In the genomic region with DNA sequence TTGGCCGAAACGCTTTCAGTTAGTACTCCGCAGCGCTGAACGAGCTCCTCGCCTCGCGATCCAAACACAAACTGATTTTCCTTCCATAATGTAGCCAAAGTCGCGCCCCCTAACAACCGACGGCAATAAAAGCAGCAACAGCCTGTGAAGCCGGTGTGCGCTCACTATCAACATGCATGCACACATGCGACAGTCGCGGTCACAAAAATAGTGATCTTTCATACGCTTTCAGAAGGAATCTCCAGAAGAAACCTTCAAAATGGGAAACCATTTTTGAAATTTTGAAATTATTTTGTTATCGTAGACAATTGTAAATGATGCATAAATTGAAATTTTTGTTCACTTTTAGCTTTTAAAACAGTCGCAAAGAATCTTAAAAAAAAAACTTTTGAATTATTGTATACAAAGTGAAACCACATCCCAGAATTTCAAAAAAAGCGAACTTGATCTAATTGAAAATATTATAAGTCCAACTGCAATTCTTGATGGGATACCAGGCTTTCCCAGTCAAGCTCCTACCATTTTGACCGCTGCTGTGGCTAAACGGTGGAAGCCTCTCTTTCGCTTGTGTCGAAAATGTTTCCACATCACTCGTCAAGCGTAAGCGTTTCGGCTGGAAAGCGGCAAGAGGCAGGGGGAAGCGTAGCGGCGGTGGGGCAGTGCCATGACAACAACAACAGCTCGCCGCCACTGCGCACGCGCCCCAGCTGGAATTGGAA, we compare ENCODE assay signal across 1 fruit fly cellular context.
TF ChIP-seq lines count a peak whose summit lies in the region.

Gene Cad96Cb (minus strand): TSS at position 51 of the 719 bp plus-strand sequence.

TF ChIP-seq in whole organism, embryonic, 481 proteins besides CTCF, POLR2A, EP300 and RAD21 (continued from another document and continues in another):
- no peak for TF ChIP-seq z (GFP tag; IDR thresholded peaks at IDR 0.05; lab: Robert Waterston, UW)
- peak; percentile 30 for TF ChIP-seq sima (GFP tag; optimal IDR thresholded peaks at IDR 0.05; lab: Kevin White, UChicago)
- peak; percentile 44; the same call in 1 of the 3 replicates for TF ChIP-seq zfh1 (GFP tag; IDR thresholded peaks at IDR 0.05; lab: Robert Waterston, UW)
- peak; percentile 92 for TF ChIP-seq CG11504 (tag; optimal IDR thresholded peaks at IDR 0.05; lab: Kevin White, UChicago)
- TF ChIP-seq Ssrp (tag; optimal IDR thresholded peaks at IDR 0.05; lab: Kevin White, UChicago): peak; percentile 90
- 0 out of 3 replicates have a peak, but pooled peaks have one; percentile 35 for TF ChIP-seq gce (GFP tag; IDR thresholded peaks at IDR 0.05; lab: Robert Waterston, UW)
- TF ChIP-seq fu2 (GFP tag; optimal IDR thresholded peaks at IDR 0.05; lab: Kevin White, UChicago): peak; percentile 29
- no peak for TF ChIP-seq HLH4C (GFP tag; IDR thresholded peaks at IDR 0.05; lab: Robert Waterston, UW; ENCODE audit: partially characterized antibody)
- TF ChIP-seq CG9817 (tag; optimal IDR thresholded peaks at IDR 0.05; lab: Kevin White, UChicago): peak; percentile 43
- TF ChIP-seq CG12219 (GFP tag; optimal IDR thresholded peaks at IDR 0.05; lab: Kevin White, UChicago): peak; percentile 69
- TF ChIP-seq ase (GFP tag; IDR thresholded peaks at IDR 0.05; lab: Robert Waterston, UW): peak; percentile 35; the same call in 1 of the 3 replicates
- peak; percentile 78 for TF ChIP-seq twi (tag; optimal IDR thresholded peaks at IDR 0.05; lab: Kevin White, UChicago)
- TF ChIP-seq CG33213 (GFP tag; optimal IDR thresholded peaks at IDR 0.05; lab: Kevin White, UChicago): peak; percentile 49
- no peak for TF ChIP-seq knrl (GFP tag; IDR thresholded peaks at IDR 0.05; lab: Robert Waterston, UW; ENCODE audit: partially characterized antibody)
- no peak; the same call in 1 of the 2 replicates for TF ChIP-seq gt (GFP tag; IDR thresholded peaks at IDR 0.05; lab: Robert Waterston, UW)
- peak; percentile 82 for TF ChIP-seq slp2 (GFP tag; optimal IDR thresholded peaks at IDR 0.05; lab: Kevin White, UChicago)
- TF ChIP-seq CG4282 (GFP tag; optimal IDR thresholded peaks at IDR 0.05; lab: Kevin White, UChicago): peak; percentile 28
- TF ChIP-seq HmgD (GFP tag; optimal IDR thresholded peaks at IDR 0.05; lab: Kevin White, UChicago): peak; percentile 28
- TF ChIP-seq hkb (optimal IDR thresholded peaks at IDR 0.05; lab: Kevin White, UChicago): no peak
- peak; percentile 79 for TF ChIP-seq hkb (GFP tag; IDR thresholded peaks at IDR 0.05; lab: Robert Waterston, UW)
- TF ChIP-seq CG2199 (GFP tag; IDR thresholded peaks at IDR 0.05; lab: Robert Waterston, UW): no peak
- peak; percentile 50 for TF ChIP-seq E2f2 (GFP tag; IDR thresholded peaks at IDR 0.05; lab: Robert Waterston, UW)
- TF ChIP-seq CG2120 (GFP tag; optimal IDR thresholded peaks at IDR 0.05; lab: Kevin White, UChicago): no peak
- 0 out of 2 replicates have a peak, but pooled peaks have one; percentile 10 for TF ChIP-seq chm (GFP tag; IDR thresholded peaks at IDR 0.05; lab: Robert Waterston, UW)
- peak; percentile 38; the same call in 1 of the 2 replicates for TF ChIP-seq ranshi (GFP tag; IDR thresholded peaks at IDR 0.05; lab: Robert Waterston, UW)
- TF ChIP-seq Dek (tag; optimal IDR thresholded peaks at IDR 0.05; lab: Kevin White, UChicago): peak; percentile 46
- TF ChIP-seq Bgb (GFP tag; IDR thresholded peaks at IDR 0.05; lab: Robert Waterston, UW; ENCODE audit: partially characterized antibody): no peak
- TF ChIP-seq Abd-B (GFP tag; optimal IDR thresholded peaks at IDR 0.05; lab: Kevin White, UChicago): peak; percentile 77
- no peak for TF ChIP-seq MTF-1 (GFP tag; optimal IDR thresholded peaks at IDR 0.05; lab: Kevin White, UChicago; ENCODE audit: borderline replicate concordance)
- no peak for TF ChIP-seq Fer1 (GFP tag; optimal IDR thresholded peaks at IDR 0.05; lab: Kevin White, UChicago)
- TF ChIP-seq Spps (tag; optimal IDR thresholded peaks at IDR 0.05; lab: Kevin White, UChicago): peak; percentile 78
- peak; percentile 66 to 80 for TF ChIP-seq dpn (GFP tag; optimal IDR thresholded peaks at IDR 0.05; lab: Kevin White, UChicago)
- TF ChIP-seq CG15514 (GFP tag; optimal IDR thresholded peaks at IDR 0.05; lab: Kevin White, UChicago): peak; percentile 7
- peak; percentile 71 for TF ChIP-seq Side (GFP tag; optimal IDR thresholded peaks at IDR 0.05; lab: Kevin White, UChicago)
- no peak for TF ChIP-seq CG14860 (GFP tag; IDR thresholded peaks at IDR 0.05; lab: Robert Waterston, UW; ENCODE audit: partially characterized antibody)
- peak; percentile 58 for TF ChIP-seq Bdp1 (GFP tag; optimal IDR thresholded peaks at IDR 0.05; lab: Kevin White, UChicago)
- no peak for TF ChIP-seq bbx (GFP tag; IDR thresholded peaks at IDR 0.05; lab: Robert Waterston, UW; ENCODE audit: partially characterized antibody)
- TF ChIP-seq CG10209 (GFP tag; optimal IDR thresholded peaks at IDR 0.05; lab: Kevin White, UChicago): peak; percentile 85
- TF ChIP-seq CG13775 (GFP tag; optimal IDR thresholded peaks at IDR 0.05; lab: Kevin White, UChicago): peak; percentile 84
- peak; percentile 94 for TF ChIP-seq CG4360 (GFP tag; IDR thresholded peaks at IDR 0.05; lab: Robert Waterston, UW)
- TF ChIP-seq NFAT (GFP tag; IDR thresholded peaks at IDR 0.05; lab: Robert Waterston, UW): no peak
- TF ChIP-seq CG11696 (GFP tag; IDR thresholded peaks at IDR 0.05; lab: Robert Waterston, UW): peak; percentile 87
- no peak for TF ChIP-seq p53 (GFP tag; optimal IDR thresholded peaks at IDR 0.05; lab: Kevin White, UChicago)
- TF ChIP-seq pita (GFP tag; optimal IDR thresholded peaks at IDR 0.05; lab: Kevin White, UChicago): no peak
- no peak for TF ChIP-seq CG31224 (GFP tag; IDR thresholded peaks at IDR 0.05; lab: Robert Waterston, UW)
- TF ChIP-seq CG3847 (GFP tag; IDR thresholded peaks at IDR 0.05; lab: Robert Waterston, UW): peak; percentile 41; the same call in 1 of the 2 replicates
- TF ChIP-seq CG10565 (GFP tag; optimal IDR thresholded peaks at IDR 0.05; lab: Kevin White, UChicago): peak; percentile 28
- peak; percentile 6 for TF ChIP-seq trh (GFP tag; optimal IDR thresholded peaks at IDR 0.05; lab: Kevin White, UChicago)
- peak; percentile 77 for TF ChIP-seq CG32767 (GFP tag; IDR thresholded peaks at IDR 0.05; lab: Robert Waterston, UW)
- TF ChIP-seq CG4707 (GFP tag; optimal IDR thresholded peaks at IDR 0.05; lab: Kevin White, UChicago): peak; percentile 48
- TF ChIP-seq CG9797 (GFP tag; optimal IDR thresholded peaks at IDR 0.05; lab: Kevin White, UChicago): no peak
- TF ChIP-seq rib (GFP tag; IDR thresholded peaks at IDR 0.05; lab: Robert Waterston, UW): no peak
- peak; percentile 63 for TF ChIP-seq vvl (GFP tag; IDR thresholded peaks at IDR 0.05; lab: Robert Waterston, UW)
- peak; percentile 48; the same call in 1 of the 2 replicates for TF ChIP-seq E2f1 (GFP tag; IDR thresholded peaks at IDR 0.05; lab: Robert Waterston, UW)
- TF ChIP-seq CG10431 (GFP tag; optimal IDR thresholded peaks at IDR 0.05; lab: Kevin White, UChicago): peak; percentile 76
- TF ChIP-seq CG6813 (GFP tag; optimal IDR thresholded peaks at IDR 0.05; lab: Kevin White, UChicago): peak; percentile 80
- no peak for TF ChIP-seq mld (GFP tag; IDR thresholded peaks at IDR 0.05; lab: Robert Waterston, UW; ENCODE audit: partially characterized antibody)
- no peak for TF ChIP-seq stwl (tag; optimal IDR thresholded peaks at IDR 0.05; lab: Kevin White, UChicago)
- peak; percentile 78 for TF ChIP-seq Bteb2 (GFP tag; optimal IDR thresholded peaks at IDR 0.05; lab: Kevin White, UChicago)
- TF ChIP-seq CG10366 (GFP tag; IDR thresholded peaks at IDR 0.05; lab: Robert Waterston, UW): peak; percentile 30; the same call in 1 of the 2 replicates
- TF ChIP-seq zen (tag; optimal IDR thresholded peaks at IDR 0.05; lab: Kevin White, UChicago): peak; percentile 57
- no peak for TF ChIP-seq CG15479 (GFP tag; optimal IDR thresholded peaks at IDR 0.05; lab: Kevin White, UChicago)
- TF ChIP-seq sr (GFP tag; IDR thresholded peaks at IDR 0.05; lab: Robert Waterston, UW): no peak
- TF ChIP-seq cg (GFP tag; optimal IDR thresholded peaks at IDR 0.05; lab: Kevin White, UChicago): no peak
- TF ChIP-seq zfh2 (GFP tag; optimal IDR thresholded peaks at IDR 0.05; lab: Kevin White, UChicago): peak; percentile 0
- TF ChIP-seq CG3065 (GFP tag; optimal IDR thresholded peaks at IDR 0.05; lab: Kevin White, UChicago): peak; percentile 65
- TF ChIP-seq H2.0 (GFP tag; IDR thresholded peaks at IDR 0.05; lab: Robert Waterston, UW): peak; percentile 38; the same call in 1 of the 2 replicates
- no peak for TF ChIP-seq CG8765 (GFP tag; IDR thresholded peaks at IDR 0.05; lab: Robert Waterston, UW)
- peak; percentile 53 for TF ChIP-seq Jarid2 (GFP tag; optimal IDR thresholded peaks at IDR 0.05; lab: Kevin White, UChicago)
- TF ChIP-seq chinmo (GFP tag; IDR thresholded peaks at IDR 0.05; lab: Robert Waterston, UW; ENCODE audit: partially characterized antibody): no peak
- peak; percentile 76 for TF ChIP-seq jumu (GFP tag; optimal IDR thresholded peaks at IDR 0.05; lab: Kevin White, UChicago)
- no peak for TF ChIP-seq luna (GFP tag; optimal IDR thresholded peaks at IDR 0.05; lab: Kevin White, UChicago)
- no peak for TF ChIP-seq tup (GFP tag; optimal IDR thresholded peaks at IDR 0.05; lab: Kevin White, UChicago)
- TF ChIP-seq CrebB (tag; optimal IDR thresholded peaks at IDR 0.05; lab: Kevin White, UChicago): peak; percentile 26
- no peak for TF ChIP-seq unc-4 (GFP tag; IDR thresholded peaks at IDR 0.05; lab: Robert Waterston, UW; ENCODE audit: partially characterized antibody)
- TF ChIP-seq CG15011 (GFP tag; optimal IDR thresholded peaks at IDR 0.05; lab: Kevin White, UChicago): peak; percentile 77
- TF ChIP-seq CG1792 (GFP tag; optimal IDR thresholded peaks at IDR 0.05; lab: Kevin White, UChicago): peak; percentile 63
- peak; percentile 37 for TF ChIP-seq her (GFP tag; optimal IDR thresholded peaks at IDR 0.05; lab: Kevin White, UChicago)
- peak; percentile 79 for TF ChIP-seq ind (GFP tag; optimal IDR thresholded peaks at IDR 0.05; lab: Kevin White, UChicago)
- TF ChIP-seq salm (tag; optimal IDR thresholded peaks at IDR 0.05; lab: Kevin White, UChicago): peak; percentile 77
- no peak for TF ChIP-seq CG6791 (GFP tag; IDR thresholded peaks at IDR 0.05; lab: Robert Waterston, UW; ENCODE audit: partially characterized antibody)
- peak; percentile 74 for TF ChIP-seq pnt (GFP tag; optimal IDR thresholded peaks at IDR 0.05; lab: Kevin White, UChicago)
- peak; percentile 41 for TF ChIP-seq da (GFP tag; optimal IDR thresholded peaks at IDR 0.05; lab: Kevin White, UChicago)
- no peak for TF ChIP-seq nau (GFP tag; optimal IDR thresholded peaks at IDR 0.05; lab: Kevin White, UChicago)
- no peak for TF ChIP-seq Deaf1 (tag; optimal IDR thresholded peaks at IDR 0.05; lab: Kevin White, UChicago)
- TF ChIP-seq sisA (GFP tag; IDR thresholded peaks at IDR 0.05; lab: Robert Waterston, UW): peak; percentile 65
- no peak for TF ChIP-seq Poxn (GFP tag; IDR thresholded peaks at IDR 0.05; lab: Robert Waterston, UW)
- TF ChIP-seq CG3407 (GFP tag; optimal IDR thresholded peaks at IDR 0.05; lab: Kevin White, UChicago): peak; percentile 85
- peak; percentile 92 for TF ChIP-seq CG4424 (GFP tag; optimal IDR thresholded peaks at IDR 0.05; lab: Kevin White, UChicago)
- no peak for TF ChIP-seq tll (GFP tag; optimal IDR thresholded peaks at IDR 0.05; lab: Kevin White, UChicago)
- peak in 1 of 2 experiments; percentile 92 for TF ChIP-seq Eip74EF (GFP tag; optimal IDR thresholded peaks at IDR 0.05; lab: Kevin White, UChicago)
- TF ChIP-seq exex (tag; optimal IDR thresholded peaks at IDR 0.05; lab: Kevin White, UChicago): no peak
- TF ChIP-seq CG30020 (tag; optimal IDR thresholded peaks at IDR 0.05; lab: Kevin White, UChicago): no peak
- no peak for TF ChIP-seq CG5953 (GFP tag; IDR thresholded peaks at IDR 0.05; lab: Robert Waterston, UW)
- peak; percentile 84 for TF ChIP-seq D19A (tag; optimal IDR thresholded peaks at IDR 0.05; lab: Kevin White, UChicago)
- TF ChIP-seq NC2β (GFP tag; optimal IDR thresholded peaks at IDR 0.05; lab: Kevin White, UChicago): peak; percentile 73
- TF ChIP-seq Lhr (GFP tag; optimal IDR thresholded peaks at IDR 0.05; lab: Kevin White, UChicago): peak; percentile 68
- peak; percentile 69 for TF ChIP-seq CG4854 (GFP tag; optimal IDR thresholded peaks at IDR 0.05; lab: Kevin White, UChicago)
- TF ChIP-seq CG16815 (GFP tag; optimal IDR thresholded peaks at IDR 0.05; lab: Kevin White, UChicago): peak; percentile 79
- TF ChIP-seq scrt (GFP tag; optimal IDR thresholded peaks at IDR 0.05; lab: Kevin White, UChicago): peak; percentile 48
- TF ChIP-seq ken (GFP tag; IDR thresholded peaks at IDR 0.05; lab: Robert Waterston, UW): peak; percentile 71; the same call in 2 of the 3 replicates
- TF ChIP-seq Lpt (GFP tag; optimal IDR thresholded peaks at IDR 0.05; lab: Kevin White, UChicago): no peak
- TF ChIP-seq CG12659 (GFP tag; optimal IDR thresholded peaks at IDR 0.05; lab: Kevin White, UChicago): peak; percentile 87
- TF ChIP-seq tgo (GFP tag; IDR thresholded peaks at IDR 0.05; lab: Robert Waterston, UW): peak; percentile 64
- TF ChIP-seq CG6272 (GFP tag; IDR thresholded peaks at IDR 0.05; lab: Robert Waterston, UW): no peak
- TF ChIP-seq corto (GFP tag; optimal IDR thresholded peaks at IDR 0.05; lab: Kevin White, UChicago): peak; percentile 31
- peak; percentile 44; the same call in 1 of the 2 replicates for TF ChIP-seq danr (GFP tag; IDR thresholded peaks at IDR 0.05; lab: Robert Waterston, UW)
- peak; percentile 5 for TF ChIP-seq CG3995 (GFP tag; optimal IDR thresholded peaks at IDR 0.05; lab: Kevin White, UChicago)
- TF ChIP-seq C15 (GFP tag; IDR thresholded peaks at IDR 0.05; lab: Robert Waterston, UW): no peak; the same call in 2 of the 3 replicates
- TF ChIP-seq CG2202 (tag; optimal IDR thresholded peaks at IDR 0.05; lab: Kevin White, UChicago): peak; percentile 48
- peak; percentile 84 for TF ChIP-seq bcd (GFP tag; optimal IDR thresholded peaks at IDR 0.05; lab: Kevin White, UChicago)
- TF ChIP-seq ash1 (GFP tag; optimal IDR thresholded peaks at IDR 0.05; lab: Kevin White, UChicago): no peak
- no peak for TF ChIP-seq Gsc (GFP tag; IDR thresholded peaks at IDR 0.05; lab: Robert Waterston, UW)
- TF ChIP-seq Doc2 (GFP tag; IDR thresholded peaks at IDR 0.05; lab: Robert Waterston, UW): no peak
- TF ChIP-seq disco-r (GFP tag; optimal IDR thresholded peaks at IDR 0.05; lab: Kevin White, UChicago): peak; percentile 73
- no peak for TF ChIP-seq CG13894 (tag; optimal IDR thresholded peaks at IDR 0.05; lab: Kevin White, UChicago)
- peak; percentile 36; the same call in 2 of the 4 replicates for TF ChIP-seq Gug (GFP tag; IDR thresholded peaks at IDR 0.05; lab: Robert Waterston, UW)
- peak; percentile 41 for TF ChIP-seq ssp (GFP tag; IDR thresholded peaks at IDR 0.05; lab: Robert Waterston, UW)
- no peak for TF ChIP-seq GATAe (GFP tag; conservative IDR thresholded peaks at IDR 0.05; lab: Robert Waterston, UW)
- no peak for TF ChIP-seq ato (GFP tag; IDR thresholded peaks at IDR 0.05; lab: Robert Waterston, UW; ENCODE audit: partially characterized antibody)
- TF ChIP-seq BEAF-32 (GFP tag; optimal IDR thresholded peaks at IDR 0.05; lab: Kevin White, UChicago): no peak
